Worm (Caenorhabditis elegans) whole organism, L3 larva: Measurements from ENCODE around the gene cest-5.1.
A peak's percentile ranks its signal among the peaks of the same experiment; 100 is the strongest.

Experiments used
- ZK546.5 ChIP-seq: sonication (generic microtip); optimal IDR thresholded peaks from 2 replicates; lab custom pipeline; 2017; ENCODE audit warnings: missing biosample characterization, missing genetic modification characterization
- aly-2 ChIP-seq: fragments of 150-350 bp; optimal IDR thresholded peaks from 2 replicates; lab custom pipeline; 2014; ENCODE audit warnings: missing biosample characterization, missing genetic modification characterization
- ceh-16 ChIP-seq: sonication (generic microtip); optimal IDR thresholded peaks from 2 replicates; lab custom pipeline; 2017; ENCODE audit warnings: missing biosample characterization, missing genetic modification characterization
- ceh-28 ChIP-seq: fragments of 150-350 bp; optimal IDR thresholded peaks from 2 replicates; lab custom pipeline; 2014; ENCODE audit warnings: missing biosample characterization, missing genetic modification reagents, missing genetic modification characterization
- ceh-82 ChIP-seq: fragments of 150-350 bp; optimal IDR thresholded peaks from 2 replicates; lab custom pipeline; 2014; ENCODE audit warnings: missing biosample characterization, missing genetic modification characterization
- ceh-9 ChIP-seq: sonication (generic microtip); optimal IDR thresholded peaks from 2 replicates; lab custom pipeline; 2018; ENCODE audit warnings: missing biosample characterization, missing genetic modification characterization
- daf-12 ChIP-seq: fragments of 150-350 bp; optimal IDR thresholded peaks from 2 replicates; lab custom pipeline; 2014; ENCODE audit warnings: missing biosample characterization, missing genetic modification reagents, missing genetic modification characterization
- egl-27 ChIP-seq: sonication (generic microtip); optimal IDR thresholded peaks from 4 replicates; lab custom pipeline; 2017; ENCODE audit warnings: missing biosample characterization, missing genetic modification reagents, missing genetic modification characterization
- elt-1 ChIP-seq: fragments of 150-350 bp; optimal IDR thresholded peaks from 2 replicates; lab custom pipeline; 2014; ENCODE audit warnings: missing biosample characterization, missing genetic modification characterization
- elt-3 ChIP-seq, 3 experiments: fragments of 150-350 bp in 1 of 3; sonication (generic microtip) in 2 of 3; optimal IDR thresholded peaks; 2 replicates in 2 of 3; 4 replicates in 1 of 3; lab custom pipeline; 2014 to 2017; ENCODE audit warnings: missing biosample characterization in 3 of 3, missing genetic modification characterization in 3 of 3
- eor-1 ChIP-seq, 2 experiments: fragments of 150-350 bp; optimal IDR thresholded peaks; 2 replicates each; lab custom pipeline; 2014 to 2018; ENCODE audit warnings: missing biosample characterization in 2 of 2, missing genetic modification characterization in 2 of 2
- fkh-10 ChIP-seq: sonication (generic microtip); optimal IDR thresholded peaks from 2 replicates; lab custom pipeline; 2017; ENCODE audit warnings: missing biosample characterization, missing genetic modification reagents, missing genetic modification characterization
- fos-1 ChIP-seq: fragments of 150-350 bp; optimal IDR thresholded peaks from 2 replicates; lab custom pipeline; 2014; ENCODE audit warnings: missing biosample characterization, missing genetic modification characterization
- hmg-11 ChIP-seq: sonication (generic microtip); optimal IDR thresholded peaks from 2 replicates; lab custom pipeline; 2016; ENCODE audit warnings: missing genetic modification characterization, missing compliant biosample characterization
- jun-1 ChIP-seq: fragments of 150-350 bp; optimal IDR thresholded peaks from 2 replicates; lab custom pipeline; 2014; ENCODE audit warnings: missing biosample characterization, missing genetic modification reagents, missing genetic modification characterization
- lin-15B ChIP-seq: fragments of 150-350 bp; optimal IDR thresholded peaks from 2 replicates; lab custom pipeline; 2014; ENCODE audit warnings: missing biosample characterization, missing genetic modification characterization
- lsy-12 ChIP-seq: sonication (generic microtip); optimal IDR thresholded peaks from 2 replicates; lab custom pipeline; 2016; ENCODE audit warnings: mild to moderate bottlenecking, missing genetic modification characterization, missing compliant biosample characterization
- mdl-1 ChIP-seq: fragments of 150-350 bp; optimal IDR thresholded peaks from 2 replicates; lab custom pipeline; 2014; ENCODE audit warnings: missing biosample characterization, missing genetic modification characterization
- mml-1 ChIP-seq: fragments of 150-350 bp; sonication (generic microtip); optimal IDR thresholded peaks from 3 replicates; lab custom pipeline; 2014; ENCODE audit warnings: missing biosample characterization, missing genetic modification characterization
- nfya-1 ChIP-seq: sonication (generic microtip); optimal IDR thresholded peaks from 2 replicates; lab custom pipeline; 2017; ENCODE audit warnings: missing genetic modification characterization, mild to moderate bottlenecking, missing compliant biosample characterization, antibody characterized with exemption, moderate library complexity; ENCODE audit not compliant: insufficient read depth
- nhr-12 ChIP-seq: fragments of 150-350 bp; optimal IDR thresholded peaks from 2 replicates; lab custom pipeline; 2014; ENCODE audit warnings: missing biosample characterization, missing genetic modification characterization
- nhr-23 ChIP-seq: fragments of 150-350 bp; optimal IDR thresholded peaks from 2 replicates; lab custom pipeline; 2014; ENCODE audit warnings: missing biosample characterization, missing genetic modification reagents, missing genetic modification characterization
- nhr-25 ChIP-seq: sonication (generic microtip); optimal IDR thresholded peaks from 2 replicates; lab custom pipeline; 2017; ENCODE audit warnings: missing biosample characterization, missing genetic modification characterization
- nhr-28 ChIP-seq: fragments of 150-350 bp; optimal IDR thresholded peaks from 2 replicates; lab custom pipeline; 2014; ENCODE audit warnings: missing biosample characterization, missing genetic modification characterization
- nhr-43 ChIP-seq: sonication (generic microtip); optimal IDR thresholded peaks from 2 replicates; lab custom pipeline; 2016; ENCODE audit warnings: mild to moderate bottlenecking, missing genetic modification characterization, missing compliant biosample characterization; ENCODE audit not compliant: poor library complexity, severe bottlenecking
- nhr-67 ChIP-seq: fragments of 150-350 bp; optimal IDR thresholded peaks from 2 replicates; lab custom pipeline; 2014; ENCODE audit warnings: missing biosample characterization, missing genetic modification characterization
- pha-4 ChIP-seq: fragments of 150-350 bp; optimal IDR thresholded peaks from 2 replicates; lab custom pipeline; 2014; ENCODE audit warnings: missing biosample characterization, missing genetic modification reagents, missing genetic modification characterization
- tbx-2 ChIP-seq: sonication (generic microtip); optimal IDR thresholded peaks from 2 replicates; lab custom pipeline; 2016; ENCODE audit warnings: mild to moderate bottlenecking, missing genetic modification characterization, missing compliant biosample characterization
- unc-39 ChIP-seq: sonication (generic microtip); optimal IDR thresholded peaks from 4 replicates; lab custom pipeline; 2017; ENCODE audit warnings: missing biosample characterization, missing genetic modification characterization
- unc-62 ChIP-seq: fragments of 150-350 bp; sonication (generic microtip); optimal IDR thresholded peaks from 4 replicates; lab custom pipeline; 2014; ENCODE audit warnings: missing biosample characterization, missing genetic modification reagents, missing genetic modification characterization
- ztf-4 ChIP-seq: fragments of 150-350 bp; optimal IDR thresholded peaks from 2 replicates; lab custom pipeline; 2014; ENCODE audit warnings: missing biosample characterization, missing genetic modification characterization

cest-5.1 gene

DNA sequence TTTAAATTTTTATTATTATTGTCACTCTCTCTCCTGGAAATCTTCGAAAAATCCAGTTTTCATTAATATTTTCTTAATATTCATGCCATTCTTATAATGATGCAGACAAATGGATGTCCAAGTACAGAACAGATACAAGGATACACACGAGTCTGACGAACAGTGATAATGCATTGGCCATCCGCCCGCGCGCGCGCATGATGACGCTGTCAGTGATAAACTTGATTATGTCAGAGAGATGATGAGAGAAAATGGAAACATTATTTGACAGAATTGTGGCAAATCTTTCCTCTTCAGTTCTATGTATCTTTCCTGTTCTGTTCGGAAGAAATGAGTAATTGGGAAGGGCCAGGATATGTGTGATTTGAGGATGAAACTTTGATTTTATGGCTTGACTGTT lies 24.2 kb upstream of the cest-5.1 start:
- TF ChIP-seq mml-1 (tag; lab: Kevin White, UChicago) (no peak), ceh-82 (tag; lab: Kevin White, UChicago) (no peak), hmg-11 (tag; lab: Kevin White, UChicago) (no peak), aly-2 (tag; lab: Kevin White, UChicago) (no peak), elt-3 (tag; optimal IDR thresholded peaks at IDR 0.05; lab: Kevin White, UChicago) (peak in 1 of 3 experiments; percentile 37), jun-1 (tag; lab: Kevin White, UChicago) (no peak), ceh-28 (no peak), nhr-67 (tag; lab: Kevin White, UChicago) (no peak), ceh-16 (tag; lab: Kevin White, UChicago) (no peak), nfya-1 (tag; lab: Kevin White, UChicago) (no peak), lin-15B (tag; lab: Kevin White, UChicago) (no peak), nhr-12 (no peak), nhr-28 (tag; lab: Kevin White, UChicago) (no peak), daf-12 (no peak), lsy-12 (tag; lab: Kevin White, UChicago) (no peak), ZK546.5 (tag; lab: Kevin White, UChicago) (no peak), tbx-2 (no peak), nhr-43 (peak; percentile 31), fkh-10 (GFP tag; lab: Kevin White, UChicago) (no peak), nhr-25 (tag; lab: Kevin White, UChicago) (peak; percentile 44), ztf-4 (tag; lab: Kevin White, UChicago) (no peak), unc-39 (tag; lab: Kevin White, UChicago) (no peak), nhr-23 (tag; lab: Kevin White, UChicago) (peak; percentile 32)

DNA sequence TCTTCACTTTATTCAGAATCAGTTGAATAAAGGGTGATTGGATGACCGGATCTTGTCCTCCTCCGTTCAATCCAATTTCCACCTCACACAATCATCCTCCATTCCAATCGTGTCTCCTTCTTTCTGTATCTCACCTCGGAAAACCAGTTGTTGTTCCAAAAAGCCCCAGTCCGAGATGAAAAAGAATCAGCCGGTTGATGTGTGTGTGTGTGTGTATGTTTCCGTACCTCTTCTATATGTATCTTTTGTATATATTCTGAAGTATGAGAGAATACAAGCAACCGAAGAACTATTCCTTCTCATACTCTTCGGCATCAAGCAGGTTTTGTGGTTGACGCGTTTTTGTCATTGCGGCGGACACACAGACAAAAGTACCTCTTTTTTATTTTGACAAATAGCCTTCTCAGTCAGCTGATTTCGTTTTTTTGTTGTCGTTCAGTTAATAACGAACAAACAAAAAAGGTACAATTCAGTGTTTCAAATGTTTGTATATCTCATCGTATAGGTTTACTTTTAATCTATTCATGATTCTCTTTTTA lies 22.2 kb upstream of the cest-5.1 start:
- TF ChIP-seq nhr-43 = peak; percentile 62
- TF ChIP-seq elt-1 (tag; lab: Kevin White, UChicago) = no peak
- TF ChIP-seq eor-1 (tag; optimal IDR thresholded peaks at IDR 0.05; lab: Kevin White, UChicago) = no peak
- peak; percentile 4 for TF ChIP-seq nhr-23 (tag; lab: Kevin White, UChicago)
- TF ChIP-seq nhr-25 (tag; lab: Kevin White, UChicago) = peak; percentile 70
- TF ChIP-seq elt-3 (tag; optimal IDR thresholded peaks at IDR 0.05; lab: Kevin White, UChicago) = no peak
- TF ChIP-seq, all 47 proteins: peak for 3

DNA sequence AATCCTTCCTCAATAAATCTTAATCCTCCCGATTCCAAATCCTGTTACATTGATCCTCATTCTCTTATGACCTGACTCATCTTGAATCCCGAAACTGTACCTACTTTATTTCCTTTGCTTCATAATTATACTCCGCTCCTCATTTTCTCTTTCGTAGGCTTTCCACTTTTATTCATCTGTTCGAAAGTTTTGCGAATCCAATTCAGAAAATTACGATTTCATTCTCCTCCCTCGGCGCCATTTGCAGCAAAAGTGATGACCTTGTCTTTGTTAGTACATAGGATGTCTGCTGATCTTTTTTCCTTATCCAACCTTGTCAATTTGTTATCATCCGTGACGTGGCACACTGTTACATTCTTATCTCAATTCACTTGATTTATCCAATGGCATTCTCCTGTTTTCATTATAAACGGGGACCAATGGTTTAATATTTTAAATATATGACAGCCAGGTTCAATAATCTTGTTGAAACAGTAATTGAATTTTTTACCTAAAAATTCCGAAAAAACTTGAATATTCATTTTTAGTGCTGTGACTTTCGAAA lies 21.0 kb upstream of the cest-5.1 start:
- TF ChIP-seq unc-62 (GFP tag; lab: Kevin White, UChicago) (no peak), nhr-43 (peak; percentile 20), elt-3 (tag; optimal IDR thresholded peaks at IDR 0.05; lab: Kevin White, UChicago) (peak in 1 of 3 experiments; percentile 29), nhr-25 (tag; lab: Kevin White, UChicago) (peak; percentile 31)

- TF ChIP-seq hmg-11 (tag; lab: Kevin White, UChicago) (peak; percentile 27), nhr-28 (tag; lab: Kevin White, UChicago) (no peak), ceh-28 (no peak), ZK546.5 (tag; lab: Kevin White, UChicago) (no peak), nhr-25 (tag; lab: Kevin White, UChicago) (peak; percentile 26), nhr-23 (tag; lab: Kevin White, UChicago) (no peak), nfya-1 (tag; lab: Kevin White, UChicago) (peak; percentile 30)
Measured at ce11 chrIV:6648625-6649024, 17.1 kb upstream of the cest-5.1 start.

DNA sequence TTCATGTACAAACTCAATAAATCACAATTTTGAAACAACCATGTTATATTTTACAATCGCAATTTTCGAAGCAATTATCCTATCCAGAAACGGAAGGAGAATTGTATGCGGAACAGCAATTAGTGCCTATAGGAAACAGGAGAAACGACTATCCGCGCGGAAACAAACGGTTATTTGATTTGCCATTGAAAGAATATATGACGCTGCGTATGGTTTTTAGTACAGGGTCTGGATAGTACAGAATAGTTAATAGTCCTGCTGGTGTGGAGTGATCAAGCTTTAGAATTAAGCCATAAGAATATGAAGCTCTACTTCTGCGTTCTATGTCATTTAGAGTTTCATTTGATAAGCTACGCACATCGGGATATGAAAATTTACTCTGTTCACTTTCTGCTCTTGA lies 15.4 kb upstream of the cest-5.1 start:
- TF ChIP-seq pha-4 (tag; lab: Kevin White, UChicago) = no peak
- TF ChIP-seq daf-12 = no peak
- no peak for TF ChIP-seq mdl-1 (tag; lab: Kevin White, UChicago)
- no peak for TF ChIP-seq unc-62 (GFP tag; lab: Kevin White, UChicago)
- no peak for TF ChIP-seq hmg-11 (tag; lab: Kevin White, UChicago)
- no peak for TF ChIP-seq egl-27 (tag; lab: Kevin White, UChicago)
- TF ChIP-seq fos-1 (tag; lab: Kevin White, UChicago) = no peak
- no peak for TF ChIP-seq ceh-9 (tag; lab: Kevin White, UChicago)
- no peak for TF ChIP-seq nhr-12
- TF ChIP-seq, all 47 proteins: peak for 0
